Fruit fly (Drosophila melanogaster) whole organism, wandering third instar larva: ENCODE data around the gene croc.

Source experiments
- CG32264 ChIP-seq: fragments of 200-800 bp; sonication (Bioruptor generic); optimal IDR thresholded peaks from 2 replicates; lab custom pipeline; 2016; ENCODE audit warnings: missing biosample characterization, missing genetic modification characterization
- OdsH ChIP-seq: fragments of 200-800 bp; sonication (Bioruptor generic); optimal IDR thresholded peaks from 2 replicates; lab custom pipeline; 2016; ENCODE audit warnings: missing biosample characterization, mild to moderate bottlenecking, missing genetic modification characterization
- h ChIP-seq: fragments of 200-800 bp; sonication (Bioruptor generic); optimal IDR thresholded peaks from 3 replicates; lab custom pipeline; 2016; ENCODE audit warnings: missing biosample characterization, mild to moderate bottlenecking, missing genetic modification characterization
- rgr ChIP-seq: fragments of 200-800 bp; sonication (Bioruptor generic); optimal IDR thresholded peaks from 3 replicates; lab custom pipeline; 2016; ENCODE audit warnings: missing biosample characterization, mild to moderate bottlenecking, missing genetic modification characterization
- usp ChIP-seq: fragments of >200 bp; optimal IDR thresholded peaks from 2 replicates; lab custom pipeline; 2017; ENCODE audit warnings: missing biosample characterization, missing genetic modification characterization

DNA sequence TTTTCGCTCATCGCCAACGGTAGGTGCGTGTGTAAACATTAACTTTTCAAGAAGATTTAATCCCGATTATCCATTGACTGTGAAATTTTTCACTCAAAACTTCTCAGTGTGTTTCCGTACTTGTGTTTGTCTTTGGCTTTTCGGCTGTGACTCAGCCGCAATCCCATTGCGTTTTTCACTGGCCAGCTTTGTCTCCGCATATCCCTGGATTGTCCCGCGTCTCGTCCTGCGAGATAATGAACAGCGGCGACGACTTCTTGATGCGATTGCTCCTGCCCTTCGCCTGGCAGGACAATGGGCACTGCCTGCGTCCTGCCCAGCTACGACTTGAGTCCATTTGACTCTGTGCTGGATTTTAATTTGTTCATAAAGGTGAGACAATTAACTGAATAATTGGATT, 5.8 kb upstream of the croc start:
- TF ChIP-seq usp (GFP tag; lab: Kevin White, UChicago): no peak
- no peak for TF ChIP-seq OdsH
- no peak for TF ChIP-seq CG32264 (GFP tag; lab: Kevin White, UChicago)
- TF ChIP-seq rgr (GFP tag; lab: Kevin White, UChicago): no peak
- no peak for TF ChIP-seq h (GFP tag; lab: Kevin White, UChicago)
